Fruit fly (Drosophila melanogaster) whole organism, embryonic: ENCODE data around the gene CG6230.
A peak's percentile ranks its signal among the peaks of the same experiment; 100 is the strongest.

Experiments
- C15 ChIP-seq: fragments of 200-800 bp; sonication (Bioruptor generic); IDR thresholded peaks from 3 replicates; pipeline ENCODE4 v1.3.6; 2022; ENCODE audit warnings: missing biosample characterization, missing genetic modification characterization
- CG11398 ChIP-seq: fragments of 200-800 bp; sonication (Bioruptor generic); optimal IDR thresholded peaks from 2 replicates; lab custom pipeline; 2016; ENCODE audit warnings: missing biosample characterization, missing genetic modification characterization
- CG1233 ChIP-seq: fragments of 200-800 bp; sonication (Bioruptor generic); optimal IDR thresholded peaks from 4 replicates; lab custom pipeline; 2018; ENCODE audit warnings: missing biosample characterization, mild to moderate bottlenecking, missing genetic modification characterization
- CG15011 ChIP-seq: fragments of 200-800 bp; sonication (Bioruptor generic); optimal IDR thresholded peaks from 3 replicates; lab custom pipeline; 2018; ENCODE audit warnings: missing biosample characterization, mild to moderate bottlenecking, missing genetic modification characterization
- CG15269 ChIP-seq: fragments of 200-800 bp; sonication (Bioruptor generic); optimal IDR thresholded peaks from 2 replicates; lab custom pipeline; 2018; ENCODE audit warnings: missing biosample characterization, mild to moderate bottlenecking, missing genetic modification characterization, moderate library complexity
- CG1529 ChIP-seq: fragments of 200-800 bp; sonication (Bioruptor generic); optimal IDR thresholded peaks from 3 replicates; lab custom pipeline; 2018; ENCODE audit warnings: missing biosample characterization, missing genetic modification characterization
- CG17328 ChIP-seq: fragments of 200-800 bp; sonication (Bioruptor generic); IDR thresholded peaks from 2 replicates; pipeline ENCODE4 v1.3.6; 2022; ENCODE audit warnings: missing biosample characterization, missing genetic modification characterization
- CG17568 ChIP-seq: fragments of 200-800 bp; sonication (Bioruptor generic); optimal IDR thresholded peaks from 2 replicates; lab custom pipeline; 2018; ENCODE audit warnings: missing biosample characterization, mild to moderate bottlenecking, missing genetic modification characterization, moderate library complexity
- CG2202 ChIP-seq: fragments of 200-800 bp; sonication (Bioruptor generic); optimal IDR thresholded peaks from 2 replicates; lab custom pipeline; 2018; ENCODE audit warnings: missing biosample characterization, mild to moderate bottlenecking, missing genetic modification characterization
- CG30431 ChIP-seq: fragments of 200-800 bp; sonication (Bioruptor generic); optimal IDR thresholded peaks from 2 replicates; lab custom pipeline; 2017; ENCODE audit warnings: missing biosample characterization, missing genetic modification characterization
- CG34224 ChIP-seq: fragments of 200-800 bp; sonication (Bioruptor generic); IDR thresholded peaks from 3 replicates; pipeline ENCODE4 v1.3.6; 2022; ENCODE audit warnings: missing biosample characterization, missing genetic modification characterization; ENCODE audit not compliant: partially characterized antibody
- CG4404 ChIP-seq: fragments of 200-800 bp; sonication (Bioruptor generic); IDR thresholded peaks from 2 replicates; pipeline ENCODE4 v1.3.6; 2022; ENCODE audit warnings: missing biosample characterization, missing genetic modification characterization
- CG4617 ChIP-seq: fragments of 200-800 bp; sonication (Bioruptor generic); optimal IDR thresholded peaks from 3 replicates; lab custom pipeline; 2016; ENCODE audit warnings: missing biosample characterization, missing genetic modification characterization, borderline replicate concordance
- CG5953 ChIP-seq: fragments of 200-800 bp; sonication (Bioruptor generic); IDR thresholded peaks from 2 replicates; pipeline ENCODE4 v1.3.6; 2022; ENCODE audit warnings: missing biosample characterization, missing genetic modification characterization
- CG6272 ChIP-seq: fragments of 200-800 bp; sonication (Bioruptor generic); IDR thresholded peaks from 2 replicates; pipeline ENCODE4 v1.3.6; 2022; ENCODE audit warnings: missing biosample characterization, missing genetic modification characterization
- CG6683 ChIP-seq: fragments of 200-800 bp; sonication (Bioruptor generic); optimal IDR thresholded peaks from 2 replicates; lab custom pipeline; 2017; ENCODE audit warnings: missing biosample characterization, mild to moderate bottlenecking, missing genetic modification characterization, missing genetic modification reagents
- CG6689 ChIP-seq: fragments of 200-800 bp; sonication (Bioruptor generic); IDR thresholded peaks from 2 replicates; pipeline ENCODE4 v1.3.6; 2022; ENCODE audit warnings: missing biosample characterization, missing genetic modification characterization
- CG9797 ChIP-seq: fragments of 200-800 bp; sonication (Bioruptor generic); optimal IDR thresholded peaks from 3 replicates; lab custom pipeline; 2018; ENCODE audit warnings: missing biosample characterization, mild to moderate bottlenecking, missing genetic modification characterization
- CG9932 ChIP-seq: fragments of 200-800 bp; sonication (Bioruptor generic); IDR thresholded peaks from 2 replicates; pipeline ENCODE4 v1.3.6; 2022; ENCODE audit warnings: missing biosample characterization, missing genetic modification characterization
- CoRest ChIP-seq: fragments of 200-800 bp; sonication (Bioruptor generic); optimal IDR thresholded peaks from 3 replicates; lab custom pipeline; 2018; ENCODE audit warnings: missing biosample characterization, mild to moderate bottlenecking, missing genetic modification characterization, moderate library complexity
- Dbx ChIP-seq: fragments of 200-800 bp; sonication (Bioruptor generic); IDR thresholded peaks from 3 replicates; pipeline ENCODE4 v1.3.6; 2022; ENCODE audit warnings: missing biosample characterization, missing genetic modification characterization
- Gsc ChIP-seq: fragments of 200-800 bp; sonication (Bioruptor generic); IDR thresholded peaks from 2 replicates; pipeline ENCODE4 v1.3.6; 2022; ENCODE audit warnings: missing biosample characterization, missing genetic modification characterization
- Hey ChIP-seq: fragments of 200-800 bp; sonication (Bioruptor generic); optimal IDR thresholded peaks from 3 replicates; lab custom pipeline; 2018; ENCODE audit warnings: missing biosample characterization, mild to moderate bottlenecking, missing genetic modification characterization
- NC2α ChIP-seq: fragments of 200-800 bp; sonication (Bioruptor generic); optimal IDR thresholded peaks from 2 replicates; lab custom pipeline; 2016; ENCODE audit warnings: missing biosample characterization, missing genetic modification characterization
- NC2β ChIP-seq: fragments of 200-800 bp; sonication (Bioruptor generic); optimal IDR thresholded peaks from 2 replicates; lab custom pipeline; 2016; ENCODE audit warnings: missing biosample characterization, missing genetic modification characterization
- Nf-YB ChIP-seq: fragments of 200-800 bp; sonication (Bioruptor generic); optimal IDR thresholded peaks from 3 replicates; lab custom pipeline; 2019; ENCODE audit warnings: missing biosample characterization, mild to moderate bottlenecking, missing genetic modification characterization, moderate library complexity
- Tbp ChIP-seq: fragments of >200 bp; optimal IDR thresholded peaks from 2 replicates; lab custom pipeline; 2018; ENCODE audit warnings: missing biosample characterization, missing genetic modification characterization
- Trl ChIP-seq, 3 experiments: fragments of >200 bp in 2 of 3; fragments of 200-800 bp in 1 of 3; sonication (Bioruptor generic) in 1 of 3; optimal IDR thresholded peaks; 2 replicates in 1 of 3; 3 replicates in 2 of 3; lab custom pipeline; 2016 to 2017; ENCODE audit warnings: missing biosample characterization in 1 of 3, missing genetic modification characterization in 1 of 3
- chif ChIP-seq, 2 experiments: fragments of 200-800 bp; sonication (Bioruptor generic); optimal IDR thresholded peaks; 3 replicates each; lab custom pipeline; 2016; ENCODE audit warnings: missing biosample characterization in 2 of 2, missing genetic modification characterization in 2 of 2
- cwo ChIP-seq: fragments of 200-800 bp; sonication (Bioruptor generic); optimal IDR thresholded peaks from 3 replicates; lab custom pipeline; 2017; ENCODE audit warnings: missing biosample characterization, missing genetic modification characterization, mild to moderate bottlenecking, moderate library complexity, missing genetic modification reagents
- da ChIP-seq: fragments of 200-800 bp; sonication (Bioruptor generic); optimal IDR thresholded peaks from 2 replicates; lab custom pipeline; 2016; ENCODE audit warnings: missing biosample characterization, missing genetic modification characterization
- ewg ChIP-seq: fragments of 200-800 bp; sonication (Bioruptor generic); optimal IDR thresholded peaks from 3 replicates; lab custom pipeline; 2017; ENCODE audit warnings: mild to moderate bottlenecking, missing biosample characterization, missing genetic modification reagents, missing genetic modification characterization
- fd96Cb ChIP-seq: fragments of 200-800 bp; sonication (Bioruptor generic); optimal IDR thresholded peaks from 2 replicates; lab custom pipeline; 2018; ENCODE audit warnings: missing biosample characterization, mild to moderate bottlenecking, missing genetic modification characterization, moderate library complexity
- fu2 ChIP-seq: fragments of 200-800 bp; sonication (Bioruptor generic); optimal IDR thresholded peaks from 2 replicates; lab custom pipeline; 2016; ENCODE audit warnings: missing biosample characterization, missing genetic modification characterization
- gfzf ChIP-seq: fragments of 200-800 bp; sonication (Bioruptor generic); optimal IDR thresholded peaks from 2 replicates; lab custom pipeline; 2016; ENCODE audit warnings: missing biosample characterization, mild to moderate bottlenecking, missing genetic modification characterization, moderate library complexity
- ham ChIP-seq: fragments of 200-800 bp; sonication (Bioruptor generic); IDR thresholded peaks from 2 replicates; pipeline ENCODE4 v1.3.6; 2022; ENCODE audit warnings: missing biosample characterization, missing genetic modification characterization
- lab ChIP-seq: fragments of 200-800 bp; sonication (Bioruptor generic); optimal IDR thresholded peaks from 3 replicates; lab custom pipeline; 2017; ENCODE audit warnings: missing biosample characterization, missing genetic modification characterization, mild to moderate bottlenecking, moderate library complexity, missing genetic modification reagents
- lmd ChIP-seq: fragments of 200-800 bp; sonication (Bioruptor generic); IDR thresholded peaks from 2 replicates; pipeline ENCODE4 v1.3.6; 2022; ENCODE audit warnings: missing biosample characterization, missing genetic modification characterization
- pb ChIP-seq: fragments of 200-800 bp; sonication (Bioruptor generic); optimal IDR thresholded peaks from 3 replicates; lab custom pipeline; 2016; ENCODE audit warnings: missing biosample characterization, missing genetic modification characterization
- prd ChIP-seq, 3 experiments: fragments of >200 bp in 2 of 3; fragments of 200-800 bp in 1 of 3; sonication (Bioruptor generic) in 1 of 3; optimal IDR thresholded peaks in 2 of 3; IDR thresholded peaks in 1 of 3; 2 replicates in 2 of 3; 3 replicates in 1 of 3; pipeline versions ENCODE4 v1.3.6 to Lab custom; 2017 to 2022; ENCODE audit warnings: missing biosample characterization in 1 of 3, missing genetic modification characterization in 1 of 3
- salm ChIP-seq: fragments of 200-800 bp; sonication (Bioruptor generic); optimal IDR thresholded peaks from 2 replicates; lab custom pipeline; 2018; ENCODE audit warnings: missing biosample characterization, mild to moderate bottlenecking, missing genetic modification characterization
- seq ChIP-seq: fragments of 200-800 bp; sonication (Bioruptor generic); IDR thresholded peaks from 2 replicates; pipeline ENCODE4 v1.3.6; 2022; ENCODE audit warnings: missing biosample characterization, missing genetic modification characterization
- slbo ChIP-seq: fragments of 200-800 bp; sonication (Bioruptor generic); IDR thresholded peaks from 2 replicates; pipeline ENCODE4 v1.3.6; 2022; ENCODE audit warnings: missing biosample characterization, missing genetic modification characterization
- stwl ChIP-seq: fragments of 200-800 bp; sonication (Bioruptor generic); optimal IDR thresholded peaks from 3 replicates; lab custom pipeline; 2018; ENCODE audit warnings: missing biosample characterization, mild to moderate bottlenecking, missing genetic modification characterization, moderate library complexity
- tin ChIP-seq: fragments of 200-800 bp; sonication (Bioruptor generic); optimal IDR thresholded peaks from 3 replicates; lab custom pipeline; 2016; ENCODE audit warnings: missing biosample characterization, missing genetic modification characterization
- trem ChIP-seq: fragments of 200-800 bp; optimal IDR thresholded peaks from 3 replicates; lab custom pipeline; 2019; ENCODE audit warnings: missing biosample characterization, mild to moderate bottlenecking, missing genetic modification characterization, moderate library complexity
- trh ChIP-seq: fragments of 200-800 bp; sonication (Bioruptor generic); optimal IDR thresholded peaks from 2 replicates; lab custom pipeline; 2016; ENCODE audit warnings: missing biosample characterization, missing genetic modification characterization
- tup ChIP-seq: fragments of 200-800 bp; sonication (Bioruptor generic); optimal IDR thresholded peaks from 2 replicates; lab custom pipeline; 2016; ENCODE audit warnings: missing biosample characterization, mild to moderate bottlenecking, missing genetic modification characterization, moderate library complexity
- usp ChIP-seq: fragments of >200 bp; optimal IDR thresholded peaks from 2 replicates; lab custom pipeline; 2017; ENCODE audit warnings: missing biosample characterization, missing genetic modification characterization
- wek ChIP-seq: fragments of 200-800 bp; sonication (Bioruptor generic); optimal IDR thresholded peaks from 3 replicates; lab custom pipeline; 2018; ENCODE audit warnings: missing biosample characterization, mild to moderate bottlenecking, missing genetic modification characterization, moderate library complexity

Gene CG6230

dm6 chr2L:11123499-11123898, 3.4 kb upstream of the CG6230 start, which contains the start of the genes Csl4 and Nup160 (continued):
- TF ChIP-seq Tbp (GFP tag; lab: Kevin White, UChicago): no peak
- TF ChIP-seq salm (tag; lab: Kevin White, UChicago): no peak
- TF ChIP-seq CG6683 (GFP tag; lab: Kevin White, UChicago): peak; percentile 40
- TF ChIP-seq NC2α (GFP tag; lab: Kevin White, UChicago): peak; percentile 38
- peak; percentile 79 for TF ChIP-seq stwl (tag; lab: Kevin White, UChicago)
- TF ChIP-seq Dbx (GFP tag; lab: Robert Waterston, UW): peak; percentile 86
- TF ChIP-seq CoRest (tag; lab: Kevin White, UChicago): peak; percentile 77
- peak; percentile 20 for TF ChIP-seq CG30431 (GFP tag; lab: Kevin White, UChicago)
- TF ChIP-seq fu2: peak; percentile 85
- TF ChIP-seq ewg (GFP tag; lab: Kevin White, UChicago): peak; percentile 64
- TF ChIP-seq CG17568 (GFP tag; lab: Kevin White, UChicago): no peak
- peak; percentile 34; the same call in 1 of the 3 replicates for TF ChIP-seq CG34224 (GFP tag; lab: Robert Waterston, UW)
- 0 out of 2 replicates have a peak, but pooled peaks have one; percentile 15 for TF ChIP-seq CG5953 (GFP tag; lab: Robert Waterston, UW)
- TF ChIP-seq CG6272: peak; percentile 61; the same call in 1 of the 2 replicates
- no peak for TF ChIP-seq Hey (tag; lab: Kevin White, UChicago)
- no peak for TF ChIP-seq wek
- peak; percentile 24 for TF ChIP-seq CG1233 (GFP tag; lab: Kevin White, UChicago)
- peak; percentile 68 for TF ChIP-seq tup (GFP tag; lab: Kevin White, UChicago)
- no peak for TF ChIP-seq prd (optimal IDR thresholded peaks at IDR 0.05; lab: Kevin White, UChicago)
- peak; percentile 86 for TF ChIP-seq prd (GFP tag; IDR thresholded peaks at IDR 0.05; lab: Robert Waterston, UW)
- TF ChIP-seq C15 (GFP tag; lab: Robert Waterston, UW): no peak
- peak; percentile 78 to 79 for TF ChIP-seq chif (GFP tag; optimal IDR thresholded peaks at IDR 0.05; lab: Kevin White, UChicago)
- TF ChIP-seq seq (GFP tag; lab: Robert Waterston, UW): peak; percentile 61; the same call in 1 of the 2 replicates
- peak; percentile 73 for TF ChIP-seq CG6689
- TF ChIP-seq CG17328 (GFP tag; lab: Robert Waterston, UW): peak; percentile 78
- TF ChIP-seq gfzf (GFP tag; lab: Kevin White, UChicago): peak; percentile 81
- TF ChIP-seq pb (GFP tag; lab: Kevin White, UChicago): peak; percentile 55
- peak; percentile 73 for TF ChIP-seq da (GFP tag; lab: Kevin White, UChicago)
- TF ChIP-seq CG15011 (GFP tag; lab: Kevin White, UChicago): no peak
- TF ChIP-seq Trl (optimal IDR thresholded peaks at IDR 0.05; lab: Kevin White, UChicago): no peak
- peak; percentile 91 for TF ChIP-seq Trl (GFP tag; optimal IDR thresholded peaks at IDR 0.05; lab: Kevin White, UChicago)
- peak; percentile 76 for TF ChIP-seq NC2β
- no peak for TF ChIP-seq ham (GFP tag; lab: Robert Waterston, UW)
- peak; percentile 70 for TF ChIP-seq lmd (GFP tag; lab: Robert Waterston, UW)
- peak; percentile 41 for TF ChIP-seq cwo
- peak; percentile 18; the same call in 1 of the 2 replicates for TF ChIP-seq CG4404 (GFP tag; lab: Robert Waterston, UW)
- no peak for TF ChIP-seq lab (GFP tag; lab: Kevin White, UChicago)
- TF ChIP-seq Gsc (GFP tag; lab: Robert Waterston, UW): no peak
- peak; percentile 83 for TF ChIP-seq trem (tag; lab: Kevin White, UChicago)
- TF ChIP-seq usp (GFP tag; lab: Kevin White, UChicago): no peak
- TF ChIP-seq Nf-YB (GFP tag; lab: Kevin White, UChicago): no peak
- TF ChIP-seq CG9797 (GFP tag; lab: Kevin White, UChicago): peak; percentile 62
- no peak for TF ChIP-seq CG15269
- TF ChIP-seq slbo (GFP tag; lab: Robert Waterston, UW): peak; percentile 90
- peak; percentile 86 for TF ChIP-seq tin (GFP tag; lab: Kevin White, UChicago)
- TF ChIP-seq trh: peak; percentile 28
- TF ChIP-seq CG11398 (GFP tag; lab: Kevin White, UChicago): peak; percentile 52
- TF ChIP-seq CG9932 (GFP tag; lab: Robert Waterston, UW): peak; percentile 83
- peak; percentile 83 for TF ChIP-seq CG4617 (GFP tag; lab: Kevin White, UChicago)
- peak; percentile 33 for TF ChIP-seq CG2202 (tag; lab: Kevin White, UChicago)
- TF ChIP-seq CG1529 (GFP tag; lab: Kevin White, UChicago): no peak
- peak; percentile 44 for TF ChIP-seq fd96Cb (tag; lab: Kevin White, UChicago)
